Worm (Caenorhabditis elegans): ENCODE results near the gene mlc-5.
A peak's percentile ranks its signal among the peaks of the same experiment; 100 is the strongest.

mlc-5 gene

ce11 chrIII:13643534-13643933 is 20.4 kb downstream of the mlc-5 start, which contains the start of the genes drr-2 and set-16 (continued):
- TF ChIP-seq chd-7 (tag; optimal IDR thresholded peaks at IDR 0.05) (peak; percentile 98), ztf-6 (GFP tag; IDR thresholded peaks at IDR 0.05) (peak; percentile 89), ceh-100 (GFP tag; IDR thresholded peaks at IDR 0.05) (peak; percentile 90), lin-54 (GFP tag; optimal IDR thresholded peaks at IDR 0.05) (peak; percentile 99), Y95B8A.8 (GFP tag; IDR thresholded peaks at IDR 0.05) (peak; percentile 99), T07F8.4 (tag; optimal IDR thresholded peaks at IDR 0.05) (peak; percentile 27), attf-5 (GFP tag; optimal IDR thresholded peaks at IDR 0.05) (peak; percentile 100), ceh-27 (GFP tag; optimal IDR thresholded peaks at IDR 0.05) (peak; percentile 99), pha-4 (tag; optimal IDR thresholded peaks at IDR 0.05) (peak; percentile 98), nfyb-1 (GFP tag; IDR thresholded peaks at IDR 0.05) (peak; percentile 99), ztf-28 (GFP tag; IDR thresholded peaks at IDR 0.05) (peak; percentile 87), cebp-2 (GFP tag; IDR thresholded peaks at IDR 0.05) (peak; percentile 92; the same call in 1 of the 2 replicates), dox-1 (GFP tag; IDR thresholded peaks at IDR 0.05) (peak; percentile 100), B0035.1 (tag; optimal IDR thresholded peaks at IDR 0.05) (peak; percentile 91), C17E4.6 (GFP tag; IDR thresholded peaks at IDR 0.05) (peak; percentile 98), Y53F4B.3 (GFP tag; IDR thresholded peaks at IDR 0.05) (peak; percentile 75), madf-10 (tag; optimal IDR thresholded peaks at IDR 0.05) (peak; percentile 94), F37B4.10 (GFP tag; IDR thresholded peaks at IDR 0.05) (peak; percentile 96; the same call in 1 of the 2 replicates), hlh-26 (GFP tag; conservative IDR thresholded peaks at IDR 0.05) (no peak), dpff-1 (tag; optimal IDR thresholded peaks at IDR 0.05) (peak; percentile 90), let-526 (GFP tag; IDR thresholded peaks at IDR 0.05) (peak; percentile 97), ceh-58 (GFP tag; IDR thresholded peaks at IDR 0.05) (no peak), K12H6.12 (tag; optimal IDR thresholded peaks at IDR 0.05) (peak; percentile 99), tbx-9 (tag; optimal IDR thresholded peaks at IDR 0.05; ENCODE audit: borderline replicate concordance) (no peak), ceh-91 (GFP tag; IDR thresholded peaks at IDR 0.05) (peak; percentile 98), Y79H2A.3 (GFP tag; conservative IDR thresholded peaks at IDR 0.05) (peak; percentile 96), rpc-1 (optimal IDR thresholded peaks at IDR 0.05) (peak; percentile 19), rpc-1 (tag; optimal IDR thresholded peaks at IDR 0.05) (peak; percentile 14), snpc-4 (GFP tag; optimal IDR thresholded peaks at IDR 0.05) (peak; percentile 63), snpc-4 (tag; optimal IDR thresholded peaks at IDR 0.05) (peak; percentile 83 to 94 (median 86)), lag-1 (GFP tag; IDR thresholded peaks at IDR 0.05) (0 out of 2 replicates have a peak, but pooled peaks have one; percentile 76), mxl-1 (tag; optimal IDR thresholded peaks at IDR 0.05) (no peak)

DNA sequence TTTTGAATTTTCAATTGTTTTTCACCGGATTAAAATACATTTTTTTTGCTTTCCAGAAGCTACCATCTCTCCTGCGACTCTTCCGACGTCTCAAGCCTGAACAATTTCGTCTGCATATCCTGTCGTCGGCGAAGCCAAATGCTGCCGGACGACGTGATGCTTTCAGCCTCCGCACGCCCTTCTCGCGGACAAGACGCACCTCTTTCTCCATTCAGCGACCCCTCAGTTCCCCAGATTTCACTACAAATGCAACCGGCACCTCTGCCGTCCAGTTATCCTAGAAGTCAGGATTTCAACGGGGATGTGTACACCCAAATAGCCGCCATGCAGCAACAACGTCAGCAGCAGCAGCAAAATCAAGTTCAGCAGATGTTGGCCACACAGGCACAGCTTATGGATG is 21.2 kb downstream of the mlc-5 start:
- TF ChIP-seq zfh-2 (GFP tag; conservative IDR thresholded peaks at IDR 0.05): peak; percentile 59
- no peak for TF ChIP-seq B0336.3 (GFP tag; IDR thresholded peaks at IDR 0.05)
- TF ChIP-seq B0019.2 (GFP tag; conservative IDR thresholded peaks at IDR 0.05): no peak

- TF ChIP-seq F52B5.7 (tag; optimal IDR thresholded peaks at IDR 0.05) (no peak), somi-1 (GFP tag; optimal IDR thresholded peaks at IDR 0.05) (no peak), sdz-38 (tag; optimal IDR thresholded peaks at IDR 0.05) (no peak), K11D2.4 (GFP tag; IDR thresholded peaks at IDR 0.05) (no peak), nfyb-1 (GFP tag; IDR thresholded peaks at IDR 0.05) (no peak), egrh-3 (GFP tag; IDR thresholded peaks at IDR 0.05) (peak; percentile 77), nhr-27 (tag; optimal IDR thresholded peaks at IDR 0.05) (no peak), unc-62 (GFP tag; optimal IDR thresholded peaks at IDR 0.05) (no peak), lin-40 (tag; optimal IDR thresholded peaks at IDR 0.05) (no peak), hsf-1 (GFP tag; IDR thresholded peaks at IDR 0.05) (no peak), F57A8.1 (GFP tag; optimal IDR thresholded peaks at IDR 0.05) (no peak), athp-1 (tag; optimal IDR thresholded peaks at IDR 0.05) (no peak), sea-2 (GFP tag; IDR thresholded peaks at IDR 0.05) (no peak), die-1 (tag; optimal IDR thresholded peaks at IDR 0.05) (no peak), ztf-3 (GFP tag; optimal IDR thresholded peaks at IDR 0.05) (no peak)
These were observed 22.9 kb downstream of the mlc-5 start for ce11 chrIII:13645885-13646488.

Data from whole organism, young adult.